Worm (Caenorhabditis elegans) whole organism, mixed stage, embryonic: ENCODE data around the gene nhr-26.

ENCODE experiments used
- M03D4.4 ChIP-seq: sonication (generic microtip); optimal IDR thresholded peaks from 2 replicates; lab custom pipeline; 2017; ENCODE audit warnings: mild to moderate bottlenecking, missing genetic modification characterization, missing compliant biosample characterization
- bed-3 ChIP-seq: fragments of 200-800 bp; sonication (Bioruptor generic); optimal IDR thresholded peaks from 3 replicates; lab custom pipeline; 2018; ENCODE audit warnings: mild to moderate bottlenecking, missing genetic modification characterization, moderate library complexity, missing compliant biosample characterization
- blmp-1 ChIP-seq: fragments of 150-350 bp; optimal IDR thresholded peaks from 2 replicates; lab custom pipeline; 2014; ENCODE audit warnings: missing biosample characterization, missing genetic modification characterization
- ceh-39 ChIP-seq: fragments of 150-350 bp; optimal IDR thresholded peaks from 2 replicates; lab custom pipeline; 2014; ENCODE audit warnings: missing biosample characterization, missing genetic modification characterization
- ceh-43 ChIP-seq: fragments of 200-800 bp; sonication (Bioruptor generic); optimal IDR thresholded peaks from 2 replicates; lab custom pipeline; 2018; ENCODE audit warnings: mild to moderate bottlenecking, missing genetic modification characterization, moderate library complexity, missing compliant biosample characterization
- ceh-83 ChIP-seq: fragments of 200-800 bp; sonication (Bioruptor generic); optimal IDR thresholded peaks from 2 replicates; lab custom pipeline; 2018; ENCODE audit warnings: mild to moderate bottlenecking, missing genetic modification characterization, missing compliant biosample characterization
- ces-1 ChIP-seq: fragments of 150-350 bp; optimal IDR thresholded peaks from 2 replicates; lab custom pipeline; 2014; ENCODE audit warnings: missing biosample characterization, missing genetic modification reagents, missing genetic modification characterization
- cnd-1 ChIP-seq: fragments of 200-800 bp; sonication (Bioruptor generic); optimal IDR thresholded peaks from 2 replicates; lab custom pipeline; 2018; ENCODE audit warnings: mild to moderate bottlenecking, missing genetic modification characterization, missing compliant biosample characterization
- drap-1 ChIP-seq: fragments of 200-800 bp; sonication (Bioruptor generic); optimal IDR thresholded peaks from 3 replicates; lab custom pipeline; 2018; ENCODE audit warnings: mild to moderate bottlenecking, missing genetic modification characterization, missing compliant biosample characterization
- elt-1 ChIP-seq: sonication (generic microtip); optimal IDR thresholded peaks from 2 replicates; lab custom pipeline; 2017; ENCODE audit warnings: missing genetic modification characterization, mild to moderate bottlenecking, missing compliant biosample characterization, antibody characterized with exemption, moderate library complexity, borderline replicate concordance; ENCODE audit not compliant: insufficient read depth
- elt-3 ChIP-seq: fragments of 150-350 bp; optimal IDR thresholded peaks from 2 replicates; lab custom pipeline; 2014; ENCODE audit warnings: missing biosample characterization, missing genetic modification characterization
- flh-1 ChIP-seq: fragments of 200-800 bp; sonication (Bioruptor generic); optimal IDR thresholded peaks from 2 replicates; lab custom pipeline; 2018; ENCODE audit warnings: mild to moderate bottlenecking, missing genetic modification characterization, moderate library complexity, missing compliant biosample characterization
- ham-2 ChIP-seq: fragments of 200-800 bp; sonication (Bioruptor generic); optimal IDR thresholded peaks from 2 replicates; lab custom pipeline; 2018; ENCODE audit warnings: mild to moderate bottlenecking, missing genetic modification characterization, missing compliant biosample characterization
- hlh-1 ChIP-seq: fragments of 150-350 bp; optimal IDR thresholded peaks from 2 replicates; lab custom pipeline; 2014; ENCODE audit warnings: missing biosample characterization, missing genetic modification reagents, missing genetic modification characterization
- lin-13 ChIP-seq: fragments of 150-350 bp; optimal IDR thresholded peaks from 2 replicates; lab custom pipeline; 2014; ENCODE audit warnings: missing biosample characterization, missing genetic modification characterization
- lin-32 ChIP-seq: fragments of 200-800 bp; sonication (Bioruptor generic); optimal IDR thresholded peaks from 2 replicates; lab custom pipeline; 2018; ENCODE audit warnings: mild to moderate bottlenecking, missing genetic modification characterization, missing compliant biosample characterization
- lsy-2 ChIP-seq: fragments of 150-350 bp; optimal IDR thresholded peaks from 2 replicates; lab custom pipeline; 2014; ENCODE audit warnings: missing biosample characterization, missing genetic modification characterization
- mab-5 ChIP-seq: fragments of 150-350 bp; optimal IDR thresholded peaks from 2 replicates; lab custom pipeline; 2014; ENCODE audit warnings: missing biosample characterization, missing genetic modification characterization
- mep-1 ChIP-seq: fragments of 150-350 bp; optimal IDR thresholded peaks from 2 replicates; lab custom pipeline; 2017; ENCODE audit warnings: missing biosample characterization, missing genetic modification reagents, missing genetic modification characterization, inconsistent platforms
- mls-2 ChIP-seq: sonication (generic microtip); optimal IDR thresholded peaks from 2 replicates; lab custom pipeline; 2016; ENCODE audit warnings: mild to moderate bottlenecking, missing genetic modification characterization, moderate library complexity, missing compliant biosample characterization
- nhr-12 ChIP-seq: fragments of 150-350 bp; optimal IDR thresholded peaks from 2 replicates; lab custom pipeline; 2014; ENCODE audit warnings: missing biosample characterization, missing genetic modification characterization
- nhr-2 ChIP-seq: fragments of 150-350 bp; optimal IDR thresholded peaks from 2 replicates; lab custom pipeline; 2014; ENCODE audit warnings: missing biosample characterization, missing genetic modification characterization
- nhr-237 ChIP-seq: fragments of 150-350 bp; optimal IDR thresholded peaks from 2 replicates; lab custom pipeline; 2014; ENCODE audit warnings: missing biosample characterization, missing genetic modification characterization
- nhr-28 ChIP-seq: fragments of 150-350 bp; optimal IDR thresholded peaks from 2 replicates; lab custom pipeline; 2014; ENCODE audit warnings: missing biosample characterization, missing genetic modification characterization
- nhr-76 ChIP-seq: sonication (generic microtip); optimal IDR thresholded peaks from 2 replicates; lab custom pipeline; 2017; ENCODE audit warnings: missing biosample characterization, missing genetic modification characterization
- pha-4 ChIP-seq: fragments of 150-350 bp; optimal IDR thresholded peaks from 2 replicates; lab custom pipeline; 2018; ENCODE audit warnings: missing biosample characterization, missing genetic modification reagents, missing genetic modification characterization
- sem-2 ChIP-seq: fragments of 200-800 bp; sonication (Bioruptor generic); optimal IDR thresholded peaks from 2 replicates; lab custom pipeline; 2018; ENCODE audit warnings: mild to moderate bottlenecking, missing genetic modification characterization, missing compliant biosample characterization
- snpc-4 ChIP-seq: fragments of 150-350 bp; optimal IDR thresholded peaks from 2 replicates; lab custom pipeline; 2014; ENCODE audit warnings: missing biosample characterization, missing genetic modification characterization
- sptf-1 ChIP-seq: sonication (generic microtip); optimal IDR thresholded peaks from 2 replicates; lab custom pipeline; 2017; ENCODE audit warnings: mild to moderate bottlenecking, missing genetic modification characterization, moderate library complexity, missing compliant biosample characterization
- tbx-8 ChIP-seq: fragments of 200-800 bp; sonication (Bioruptor generic); optimal IDR thresholded peaks from 2 replicates; lab custom pipeline; 2018; ENCODE audit warnings: mild to moderate bottlenecking, missing genetic modification characterization, moderate library complexity, missing compliant biosample characterization
- unc-120 ChIP-seq: sonication (generic microtip); optimal IDR thresholded peaks from 2 replicates; lab custom pipeline; 2017; ENCODE audit warnings: missing genetic modification characterization, missing compliant biosample characterization; ENCODE audit not compliant: poor library complexity, severe bottlenecking
- unc-39 ChIP-seq: fragments of 150-350 bp; optimal IDR thresholded peaks from 2 replicates; lab custom pipeline; 2014; ENCODE audit warnings: missing biosample characterization, missing genetic modification characterization
- unc-62 ChIP-seq: fragments of 150-350 bp; optimal IDR thresholded peaks from 2 replicates; lab custom pipeline; 2014; ENCODE audit warnings: missing biosample characterization, missing genetic modification reagents, missing genetic modification characterization
- zip-8 ChIP-seq: fragments of 150-350 bp; optimal IDR thresholded peaks from 2 replicates; lab custom pipeline; 2014; ENCODE audit warnings: missing biosample characterization, missing genetic modification characterization
- ztf-11 ChIP-seq: fragments of 150-350 bp; optimal IDR thresholded peaks from 2 replicates; lab custom pipeline; 2014; ENCODE audit warnings: missing biosample characterization, missing genetic modification characterization

nhr-26 gene

DNA sequence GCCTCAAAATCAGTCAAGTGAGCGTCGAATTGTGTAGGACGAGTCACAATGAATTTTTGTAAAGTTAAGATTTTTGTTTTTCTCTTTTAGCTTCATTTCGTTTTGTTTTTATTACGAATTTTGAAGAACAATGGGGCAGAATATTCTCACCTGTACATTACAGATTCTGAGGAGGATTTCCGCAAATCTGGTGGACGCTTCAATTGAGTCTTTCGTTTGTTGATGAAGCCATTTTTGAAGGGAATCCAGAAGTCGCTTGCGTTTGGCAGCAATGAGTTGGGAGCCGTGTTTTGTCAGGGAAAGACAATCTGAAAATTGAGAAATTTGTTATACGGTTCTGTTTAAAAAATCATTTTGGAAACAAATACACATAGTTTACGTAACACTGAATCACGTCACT lies 35.8 kb downstream of the nhr-26 start:
- TF ChIP-seq mep-1 (tag; lab: Kevin White, UChicago) (no peak), nhr-12 (tag; lab: Kevin White, UChicago) (no peak), ham-2 (GFP tag; lab: Kevin White, UChicago) (no peak), ztf-11 (no peak), mab-5 (tag; lab: Kevin White, UChicago) (no peak), ceh-39 (no peak), drap-1 (no peak), nhr-237 (tag; lab: Kevin White, UChicago) (no peak)
- TF ChIP-seq, all 35 proteins: peak for 0

DNA sequence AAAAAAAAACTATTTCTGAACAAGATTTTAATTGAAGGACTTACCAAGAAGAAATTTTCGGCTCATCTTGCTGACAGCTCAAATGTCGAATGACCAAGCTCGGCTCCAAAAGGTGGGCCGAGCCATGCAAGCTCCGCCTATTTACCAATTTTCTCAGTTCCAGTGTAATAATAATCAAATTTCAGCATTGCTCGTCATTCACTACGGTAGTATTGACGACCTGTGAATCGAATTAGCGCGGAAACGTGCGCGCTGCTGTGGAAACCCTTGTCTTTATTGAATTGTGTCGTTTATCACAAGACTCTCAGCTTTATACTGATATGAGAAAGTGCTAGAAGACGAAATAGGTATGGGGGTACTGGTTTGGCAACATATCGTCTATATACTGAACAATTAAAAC lies 36.7 kb downstream of the nhr-26 start, which contains the start of gene nlp-76:
Gene nlp-76, minus strand, starts transcription at position 367 of the 400 bp plus-strand sequence.
- TF ChIP-seq mls-2 (no peak), ces-1 (GFP tag; lab: Kevin White, UChicago) (peak; percentile 53), ztf-11 (no peak)
- TF ChIP-seq, all 35 proteins: peak for 1

DNA sequence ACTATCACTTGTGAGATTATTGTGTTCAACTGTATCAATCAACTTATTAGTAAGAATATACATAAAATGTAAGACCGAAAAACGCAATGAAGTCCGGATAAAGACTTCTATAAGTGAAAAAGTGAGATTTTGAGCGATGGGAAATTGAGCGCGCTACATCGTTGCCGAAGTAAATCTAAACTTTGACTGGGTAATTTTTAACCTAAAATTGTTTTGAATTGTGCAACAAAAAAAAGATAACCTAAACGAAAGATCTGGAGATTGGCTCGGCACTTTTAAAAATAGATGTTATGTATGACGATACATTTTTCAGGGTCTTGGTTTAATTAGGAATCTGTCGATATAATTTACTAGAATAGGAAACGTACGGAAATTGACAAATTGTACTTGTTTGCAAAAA lies 37.2 kb downstream of the nhr-26 start:
- TF ChIP-seq unc-39 (tag; lab: Kevin White, UChicago) (no peak), sptf-1 (no peak), ceh-43 (GFP tag; lab: Kevin White, UChicago) (no peak), mep-1 (tag; lab: Kevin White, UChicago) (no peak), mls-2 (no peak), tbx-8 (GFP tag; lab: Kevin White, UChicago) (no peak), ces-1 (GFP tag; lab: Kevin White, UChicago) (no peak), nhr-12 (tag; lab: Kevin White, UChicago) (no peak), ceh-39 (no peak), elt-3 (no peak), mab-5 (tag; lab: Kevin White, UChicago) (no peak), ceh-83 (GFP tag; lab: Kevin White, UChicago) (no peak), snpc-4 (tag; lab: Kevin White, UChicago) (no peak), lsy-2 (tag; lab: Kevin White, UChicago) (no peak), ham-2 (GFP tag; lab: Kevin White, UChicago) (no peak), zip-8 (tag; lab: Kevin White, UChicago) (no peak), nhr-237 (tag; lab: Kevin White, UChicago) (no peak), cnd-1 (tag; lab: Kevin White, UChicago) (no peak), flh-1 (GFP tag; lab: Kevin White, UChicago) (no peak)
- TF ChIP-seq, all 35 proteins: peak for 0

DNA sequence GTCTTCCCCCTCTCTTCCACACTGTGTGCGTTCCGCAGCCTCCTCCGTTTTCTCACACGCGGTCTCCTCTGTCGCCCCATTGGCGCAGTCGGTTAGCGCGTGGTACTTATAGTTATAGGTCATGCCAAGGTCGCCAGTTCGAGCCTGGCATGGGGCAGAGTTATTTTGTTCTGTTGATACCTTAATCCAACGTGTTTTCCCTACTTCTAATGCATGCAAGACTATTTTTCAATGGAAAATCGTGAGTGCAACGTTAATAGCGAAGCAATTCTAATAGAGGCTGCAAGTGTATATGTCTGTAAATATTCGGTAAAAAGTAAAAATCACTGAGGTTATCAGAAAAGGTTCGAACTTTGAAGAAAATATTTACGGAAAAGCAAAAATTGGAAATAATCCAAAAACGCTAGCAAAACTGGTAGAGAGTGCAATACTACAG lies 39.2 kb downstream of the nhr-26 start:
- TF ChIP-seq snpc-4 (tag; lab: Kevin White, UChicago) (no peak), cnd-1 (tag; lab: Kevin White, UChicago) (peak; percentile 89), pha-4 (tag; lab: Kevin White, UChicago) (peak; percentile 53), sptf-1 (peak; percentile 92), sem-2 (GFP tag; lab: Kevin White, UChicago) (peak; percentile 82), ceh-43 (GFP tag; lab: Kevin White, UChicago) (peak; percentile 81), unc-62 (GFP tag; lab: Kevin White, UChicago) (no peak), ceh-39 (no peak), mls-2 (peak; percentile 92), lin-32 (GFP tag; lab: Kevin White, UChicago) (peak; percentile 62), nhr-76 (tag; lab: Kevin White, UChicago) (no peak), lin-13 (tag; lab: Kevin White, UChicago) (peak; percentile 18), ham-2 (GFP tag; lab: Kevin White, UChicago) (peak; percentile 83), nhr-2 (tag; lab: Kevin White, UChicago) (no peak), flh-1 (GFP tag; lab: Kevin White, UChicago) (peak; percentile 74), hlh-1 (no peak), tbx-8 (GFP tag; lab: Kevin White, UChicago) (peak; percentile 77), elt-3 (no peak), elt-1 (tag; lab: Kevin White, UChicago) (no peak), drap-1 (peak; percentile 91), zip-8 (tag; lab: Kevin White, UChicago) (no peak), M03D4.4 (tag; lab: Kevin White, UChicago) (peak; percentile 88), ces-1 (GFP tag; lab: Kevin White, UChicago) (peak; percentile 2), mab-5 (tag; lab: Kevin White, UChicago) (no peak), lsy-2 (tag; lab: Kevin White, UChicago) (no peak), nhr-28 (tag; lab: Kevin White, UChicago) (peak; percentile 18), unc-39 (tag; lab: Kevin White, UChicago) (no peak), ztf-11 (no peak), unc-120 (tag; lab: Kevin White, UChicago) (peak; percentile 83), ceh-83 (GFP tag; lab: Kevin White, UChicago) (peak; percentile 90), mep-1 (tag; lab: Kevin White, UChicago) (peak; percentile 34), bed-3 (peak; percentile 76), nhr-12 (tag; lab: Kevin White, UChicago) (no peak), nhr-237 (tag; lab: Kevin White, UChicago) (no peak), blmp-1 (tag; lab: Kevin White, UChicago) (no peak)
